Fruit fly (Drosophila melanogaster) whole organism, embryonic: Measurements from ENCODE around the gene Teh1.

ENCODE experiments used
- Abd-B ChIP-seq: fragments of 200-800 bp; sonication (Bioruptor generic); optimal IDR thresholded peaks from 2 replicates; lab custom pipeline; 2018; ENCODE audit warnings: missing biosample characterization, mild to moderate bottlenecking, missing genetic modification characterization, moderate library complexity
- Antp ChIP-seq: fragments of 200-800 bp; sonication (Bioruptor generic); optimal IDR thresholded peaks from 3 replicates; lab custom pipeline; 2016; ENCODE audit warnings: missing biosample characterization, missing genetic modification characterization
- CG11560 ChIP-seq: fragments of 200-800 bp; sonication (Bioruptor generic); IDR thresholded peaks from 3 replicates; pipeline ENCODE4 v1.3.6; 2022; ENCODE audit warnings: missing biosample characterization, missing genetic modification characterization
- CG13123 ChIP-seq: fragments of 200-800 bp; sonication (Bioruptor generic); optimal IDR thresholded peaks from 2 replicates; lab custom pipeline; 2016; ENCODE audit warnings: missing biosample characterization, missing genetic modification characterization
- CG13775 ChIP-seq: fragments of 200-800 bp; sonication (Bioruptor generic); optimal IDR thresholded peaks from 3 replicates; lab custom pipeline; 2017; ENCODE audit warnings: missing biosample characterization, mild to moderate bottlenecking, missing genetic modification characterization
- CG14667 ChIP-seq: fragments of 200-800 bp; sonication (Bioruptor generic); IDR thresholded peaks from 2 replicates; pipeline ENCODE4 v1.3.6; 2022; ENCODE audit warnings: missing biosample characterization, missing genetic modification characterization
- CG15514 ChIP-seq: fragments of 200-800 bp; sonication (Bioruptor generic); optimal IDR thresholded peaks from 3 replicates; lab custom pipeline; 2017; ENCODE audit warnings: missing biosample characterization, missing genetic modification characterization, mild to moderate bottlenecking, moderate library complexity, missing genetic modification reagents
- CG17568 ChIP-seq: fragments of 200-800 bp; sonication (Bioruptor generic); optimal IDR thresholded peaks from 2 replicates; lab custom pipeline; 2018; ENCODE audit warnings: missing biosample characterization, mild to moderate bottlenecking, missing genetic modification characterization, moderate library complexity
- CG17802 ChIP-seq: fragments of 200-800 bp; sonication (Bioruptor generic); optimal IDR thresholded peaks from 2 replicates; lab custom pipeline; 2018; ENCODE audit warnings: missing biosample characterization, mild to moderate bottlenecking, missing genetic modification characterization, moderate library complexity
- CG18011 ChIP-seq: fragments of 200-800 bp; sonication (Bioruptor generic); optimal IDR thresholded peaks from 2 replicates; lab custom pipeline; 2017; ENCODE audit warnings: missing biosample characterization, missing genetic modification characterization, mild to moderate bottlenecking, moderate library complexity, missing genotype
- CG1832 ChIP-seq: fragments of 200-800 bp; sonication (Bioruptor generic); optimal IDR thresholded peaks from 2 replicates; lab custom pipeline; 2017; ENCODE audit warnings: missing biosample characterization, mild to moderate bottlenecking, missing genetic modification characterization, inconsistent platforms
- CG3065 ChIP-seq: fragments of 200-800 bp; sonication (Bioruptor generic); optimal IDR thresholded peaks from 2 replicates; lab custom pipeline; 2016; ENCODE audit warnings: missing biosample characterization, missing genetic modification characterization
- CG3995 ChIP-seq: fragments of 200-800 bp; sonication (Bioruptor generic); optimal IDR thresholded peaks from 3 replicates; lab custom pipeline; 2016; ENCODE audit warnings: missing biosample characterization, missing genetic modification characterization
- CG4282 ChIP-seq: fragments of 200-800 bp; sonication (Bioruptor generic); optimal IDR thresholded peaks from 2 replicates; lab custom pipeline; 2016; ENCODE audit warnings: missing biosample characterization, missing genetic modification characterization
- CG4424 ChIP-seq: fragments of 200-800 bp; sonication (Bioruptor generic); optimal IDR thresholded peaks from 3 replicates; lab custom pipeline; 2016; ENCODE audit warnings: missing biosample characterization, missing genetic modification characterization
- CG4820 ChIP-seq: fragments of 200-800 bp; sonication (Bioruptor generic); optimal IDR thresholded peaks from 3 replicates; lab custom pipeline; 2016; ENCODE audit warnings: missing biosample characterization, missing genetic modification characterization
- CG6272 ChIP-seq: fragments of 200-800 bp; sonication (Bioruptor generic); IDR thresholded peaks from 2 replicates; pipeline ENCODE4 v1.3.6; 2022; ENCODE audit warnings: missing biosample characterization, missing genetic modification characterization
- CG7357 ChIP-seq: fragments of 200-800 bp; sonication (Bioruptor generic); IDR thresholded peaks from 3 replicates; pipeline ENCODE4 v1.3.6; 2022; ENCODE audit warnings: missing biosample characterization, missing genetic modification characterization
- CG8765 ChIP-seq: fragments of 200-800 bp; sonication (Bioruptor generic); IDR thresholded peaks from 2 replicates; pipeline ENCODE4 v1.3.6; 2022; ENCODE audit warnings: missing biosample characterization, missing genetic modification characterization
- CG8924 ChIP-seq: fragments of 200-800 bp; optimal IDR thresholded peaks from 3 replicates; lab custom pipeline; 2019; ENCODE audit warnings: missing biosample characterization, mild to moderate bottlenecking, missing genetic modification characterization, moderate library complexity
- D ChIP-seq, 2 experiments: fragments of 200-800 bp in 1 of 2; fragments of >200 bp in 1 of 2; sonication (Bioruptor generic) in 1 of 2; optimal IDR thresholded peaks; 2 replicates in 1 of 2; 3 replicates in 1 of 2; lab custom pipeline; 2017; ENCODE audit warnings: mild to moderate bottlenecking in 1 of 2, missing biosample characterization in 1 of 2, missing genetic modification characterization in 1 of 2, missing genetic modification reagents in 1 of 2
- D19B ChIP-seq: fragments of 200-800 bp; sonication (Bioruptor generic); optimal IDR thresholded peaks from 2 replicates; lab custom pipeline; 2017; ENCODE audit warnings: missing biosample characterization, mild to moderate bottlenecking, missing genetic modification characterization
- Dip2 ChIP-seq: fragments of 200-800 bp; sonication (Bioruptor generic); IDR thresholded peaks from 2 replicates; pipeline ENCODE4 v1.3.6; 2022; ENCODE audit warnings: missing biosample characterization, missing genetic modification characterization
- Elba2 ChIP-seq: fragments of 200-800 bp; sonication (Bioruptor generic); optimal IDR thresholded peaks from 3 replicates; lab custom pipeline; 2016; ENCODE audit warnings: missing biosample characterization, missing genetic modification characterization
- HmgZ ChIP-seq: fragments of 200-800 bp; sonication (Bioruptor generic); optimal IDR thresholded peaks from 2 replicates; lab custom pipeline; 2018; ENCODE audit warnings: missing biosample characterization, mild to moderate bottlenecking, missing genetic modification characterization
- Lhr ChIP-seq: fragments of 200-800 bp; sonication (Bioruptor generic); optimal IDR thresholded peaks from 3 replicates; lab custom pipeline; 2017; ENCODE audit warnings: mild to moderate bottlenecking, missing biosample characterization, missing genetic modification reagents, missing genetic modification characterization
- Lpt ChIP-seq: fragments of >200 bp; optimal IDR thresholded peaks from 2 replicates; lab custom pipeline; 2018; ENCODE audit warnings: missing biosample characterization, missing genetic modification characterization
- Mad ChIP-seq: fragments of 200-800 bp; sonication (Bioruptor generic); optimal IDR thresholded peaks from 2 replicates; lab custom pipeline; 2016; ENCODE audit warnings: missing biosample characterization, missing genetic modification characterization
- Max ChIP-seq: fragments of 200-800 bp; sonication (Bioruptor generic); optimal IDR thresholded peaks from 2 replicates; lab custom pipeline; 2016; ENCODE audit warnings: missing biosample characterization, mild to moderate bottlenecking, missing genetic modification characterization
- Nf-YC ChIP-seq: fragments of 200-800 bp; optimal IDR thresholded peaks from 3 replicates; lab custom pipeline; 2019; ENCODE audit warnings: missing biosample characterization, mild to moderate bottlenecking, missing genetic modification characterization, moderate library complexity
- Sox102F ChIP-seq: fragments of 200-800 bp; sonication (Bioruptor generic); optimal IDR thresholded peaks from 2 replicates; lab custom pipeline; 2018; ENCODE audit warnings: missing biosample characterization, mild to moderate bottlenecking, missing genetic modification characterization, moderate library complexity
- Sry-δ ChIP-seq: fragments of 200-800 bp; sonication (Bioruptor generic); optimal IDR thresholded peaks from 2 replicates; lab custom pipeline; 2016; ENCODE audit warnings: missing biosample characterization, missing genetic modification characterization
- Xbp1 ChIP-seq: fragments of 200-800 bp; sonication (Bioruptor generic); optimal IDR thresholded peaks from 3 replicates; lab custom pipeline; 2016; ENCODE audit warnings: missing biosample characterization, mild to moderate bottlenecking, missing genetic modification characterization
- amos ChIP-seq: fragments of 200-800 bp; sonication (Bioruptor generic); IDR thresholded peaks from 2 replicates; pipeline ENCODE4 v1.3.6; 2022; ENCODE audit warnings: missing biosample characterization, missing genetic modification characterization; ENCODE audit not compliant: partially characterized antibody
- ap ChIP-seq: fragments of 200-800 bp; sonication (Bioruptor generic); IDR thresholded peaks from 2 replicates; pipeline ENCODE4 v1.3.6; 2022; ENCODE audit warnings: missing biosample characterization, missing genetic modification characterization
- ara ChIP-seq: fragments of 200-800 bp; sonication (Bioruptor generic); IDR thresholded peaks from 2 replicates; pipeline ENCODE4 v1.3.6; 2022; ENCODE audit warnings: missing biosample characterization, missing genetic modification characterization
- ato ChIP-seq: fragments of 200-800 bp; sonication (Bioruptor generic); IDR thresholded peaks from 2 replicates; pipeline ENCODE4 v1.3.6; 2022; ENCODE audit warnings: missing biosample characterization, missing genetic modification characterization; ENCODE audit not compliant: partially characterized antibody
- bowl ChIP-seq: fragments of 200-800 bp; sonication (Bioruptor generic); IDR thresholded peaks from 2 replicates; pipeline ENCODE4 v1.3.6; 2022; ENCODE audit warnings: missing biosample characterization, missing genetic modification characterization
- btn ChIP-seq: fragments of 200-800 bp; sonication (Bioruptor generic); optimal IDR thresholded peaks from 2 replicates; lab custom pipeline; 2016; ENCODE audit warnings: missing biosample characterization, missing genetic modification characterization
- exex ChIP-seq: fragments of 200-800 bp; sonication (Bioruptor generic); optimal IDR thresholded peaks from 4 replicates; lab custom pipeline; 2018; ENCODE audit warnings: missing biosample characterization, mild to moderate bottlenecking, missing genetic modification characterization, moderate library complexity
- fd96Cb ChIP-seq: fragments of 200-800 bp; sonication (Bioruptor generic); optimal IDR thresholded peaks from 2 replicates; lab custom pipeline; 2018; ENCODE audit warnings: missing biosample characterization, mild to moderate bottlenecking, missing genetic modification characterization, moderate library complexity
- hbn ChIP-seq: fragments of 200-800 bp; sonication (Bioruptor generic); IDR thresholded peaks from 2 replicates; pipeline ENCODE4 v1.3.6; 2022; ENCODE audit warnings: missing biosample characterization, missing genetic modification characterization; ENCODE audit not compliant: partially characterized antibody
- jumu ChIP-seq: fragments of 200-800 bp; sonication (Bioruptor generic); optimal IDR thresholded peaks from 3 replicates; lab custom pipeline; 2016; ENCODE audit warnings: missing biosample characterization, missing genetic modification characterization
- luna ChIP-seq: fragments of 200-800 bp; sonication (Bioruptor generic); optimal IDR thresholded peaks from 2 replicates; lab custom pipeline; 2016; ENCODE audit warnings: missing biosample characterization, missing genetic modification characterization
- nerfin-1 ChIP-seq: fragments of 200-800 bp; sonication (Bioruptor generic); optimal IDR thresholded peaks from 3 replicates; lab custom pipeline; 2019; ENCODE audit warnings: missing biosample characterization, mild to moderate bottlenecking, missing genetic modification characterization, moderate library complexity
- slbo ChIP-seq: fragments of 200-800 bp; sonication (Bioruptor generic); IDR thresholded peaks from 2 replicates; pipeline ENCODE4 v1.3.6; 2022; ENCODE audit warnings: missing biosample characterization, missing genetic modification characterization
- sqz ChIP-seq: fragments of 200-800 bp; sonication (Bioruptor generic); optimal IDR thresholded peaks from 3 replicates; lab custom pipeline; 2018; ENCODE audit warnings: missing biosample characterization, mild to moderate bottlenecking, missing genetic modification characterization
- tap ChIP-seq: fragments of 200-800 bp; optimal IDR thresholded peaks from 3 replicates; lab custom pipeline; 2019; ENCODE audit warnings: missing biosample characterization, mild to moderate bottlenecking, missing genetic modification characterization, moderate library complexity
- toy ChIP-seq: fragments of 200-800 bp; sonication (Bioruptor generic); IDR thresholded peaks from 2 replicates; pipeline ENCODE4 v1.3.6; 2022; ENCODE audit warnings: missing biosample characterization, missing genetic modification characterization
- unpg ChIP-seq: fragments of 200-800 bp; sonication (Bioruptor generic); optimal IDR thresholded peaks from 3 replicates; lab custom pipeline; 2018; ENCODE audit warnings: missing biosample characterization, mild to moderate bottlenecking, missing genetic modification characterization, moderate library complexity
- vfl ChIP-seq: fragments of 200-800 bp; sonication (Bioruptor generic); optimal IDR thresholded peaks from 2 replicates; lab custom pipeline; 2016; ENCODE audit warnings: missing biosample characterization, missing genetic modification characterization
- yki ChIP-seq: fragments of >200 bp; optimal IDR thresholded peaks from 3 replicates; lab custom pipeline; 2018

Teh1 gene

dm6 chr3R:9874118-9874808 is 6.3 kb upstream of the Teh1 start, which contains the start of the genes CG46467 and Glut4EF (continued):
- TF ChIP-seq Abd-B (no peak), CG3995 (no peak), HmgZ (peak; percentile 32), CG8765 (GFP tag; lab: Robert Waterston, UW) (no peak), bowl (0 out of 2 replicates have a peak, but pooled peaks have one; percentile 52), jumu (GFP tag; lab: Kevin White, UChicago) (no peak), nerfin-1 (peak; percentile 15), fd96Cb (tag; lab: Kevin White, UChicago) (no peak), Lpt (GFP tag; lab: Kevin White, UChicago) (no peak), CG3065 (GFP tag; lab: Kevin White, UChicago) (no peak), Elba2 (peak; percentile 31), CG13123 (GFP tag; lab: Kevin White, UChicago) (no peak), sqz (no peak), D19B (GFP tag; lab: Kevin White, UChicago) (no peak), CG1832 (GFP tag; lab: Kevin White, UChicago) (no peak), luna (GFP tag; lab: Kevin White, UChicago) (no peak), CG8924 (tag; lab: Kevin White, UChicago) (no peak), D (optimal IDR thresholded peaks at IDR 0.05; lab: Kevin White, UChicago) (no peak), D (GFP tag; optimal IDR thresholded peaks at IDR 0.05; lab: Kevin White, UChicago) (no peak), Dip2 (GFP tag; lab: Robert Waterston, UW) (no peak), Max (no peak), ara (no peak), Mad (no peak), yki (lab: Kevin White, UChicago) (peak; percentile 51), unpg (GFP tag; lab: Kevin White, UChicago) (peak; percentile 9), CG14667 (GFP tag; lab: Robert Waterston, UW) (no peak), Sox102F (GFP tag; lab: Kevin White, UChicago) (no peak), btn (GFP tag; lab: Kevin White, UChicago) (no peak), slbo (GFP tag; lab: Robert Waterston, UW) (no peak), CG15514 (GFP tag; lab: Kevin White, UChicago) (no peak), Nf-YC (tag; lab: Kevin White, UChicago) (peak; percentile 41), CG13775 (no peak), ato (no peak; the same call in 1 of the 2 replicates), CG7357 (no peak), CG4282 (GFP tag; lab: Kevin White, UChicago) (no peak), ap (GFP tag; lab: Robert Waterston, UW) (no peak), hbn (GFP tag; lab: Robert Waterston, UW) (no peak), CG17568 (GFP tag; lab: Kevin White, UChicago) (no peak), Antp (GFP tag; lab: Kevin White, UChicago) (no peak), CG17802 (tag; lab: Kevin White, UChicago) (no peak)
- TF ChIP-seq, all 482 proteins: peak for 110

dm6 chr3R:9873753-9874117 is 5.8 kb upstream of the Teh1 start:
- TF ChIP-seq CG4424 (GFP tag; lab: Kevin White, UChicago) (peak; percentile 66), CG4820 (peak; percentile 67), CG18011 (peak; percentile 68), vfl (peak; percentile 84), tap (tag; lab: Kevin White, UChicago) (peak; percentile 56), Xbp1 (peak; percentile 80), toy (GFP tag; lab: Robert Waterston, UW) (no peak), Lhr (no peak), CG1832 (GFP tag; lab: Kevin White, UChicago) (no peak), exex (tag; lab: Kevin White, UChicago) (no peak), CG6272 (GFP tag; lab: Robert Waterston, UW) (peak; percentile 49), amos (GFP tag; lab: Robert Waterston, UW) (no peak), Sry-δ (peak; percentile 25), CG11560 (peak; percentile 56; the same call in 1 of the 3 replicates)
